Worm (Caenorhabditis elegans) whole organism, midembryonic: ENCODE measurements around the gene Y110A2AL.1.

Experiments
- T22C8.4 ChIP-seq: fragments of 200-800 bp; sonication (Bioruptor generic); IDR thresholded peaks from 2 replicates; pipeline ENCODE4 v1.3.6; 2022; ENCODE audit warnings: missing genetic modification characterization, missing compliant biosample characterization
- flt-1 ChIP-seq: fragments of 200-800 bp; sonication (Bioruptor generic); IDR thresholded peaks from 2 replicates; pipeline ENCODE4 v1.3.6; 2022; ENCODE audit warnings: missing genetic modification characterization, missing compliant biosample characterization
- klf-2 ChIP-seq: fragments of 200-800 bp; sonication (Bioruptor generic); conservative IDR thresholded peaks from 2 replicates; pipeline ENCODE4 v1.3.6; 2022; ENCODE audit warnings: missing genetic modification reagents, missing genetic modification characterization, missing compliant biosample characterization
- med-1 ChIP-seq: sonication (generic microtip); optimal IDR thresholded peaks from 2 replicates; lab custom pipeline; 2017; ENCODE audit warnings: missing genetic modification characterization, mild to moderate bottlenecking, missing compliant biosample characterization, antibody characterized with exemption, missing genetic modification reagents; ENCODE audit not compliant: insufficient read depth
- ref-1 ChIP-seq: fragments of 200-800 bp; sonication (Bioruptor generic); conservative IDR thresholded peaks from 2 replicates; pipeline ENCODE4 v1.3.6; 2022; ENCODE audit warnings: missing genetic modification reagents, missing genetic modification characterization, missing compliant biosample characterization
- ztf-23 ChIP-seq: fragments of 200-800 bp; sonication (Bioruptor generic); IDR thresholded peaks from 2 replicates; pipeline ENCODE4 v1.3.6; 2022; ENCODE audit warnings: missing genetic modification reagents, missing genetic modification characterization, missing compliant biosample characterization
- ztf-29 ChIP-seq: fragments of 200-800 bp; sonication (Bioruptor generic); IDR thresholded peaks from 2 replicates; pipeline ENCODE4 v1.3.6; 2022; ENCODE audit warnings: missing genetic modification reagents, missing genetic modification characterization, missing compliant biosample characterization

DNA sequence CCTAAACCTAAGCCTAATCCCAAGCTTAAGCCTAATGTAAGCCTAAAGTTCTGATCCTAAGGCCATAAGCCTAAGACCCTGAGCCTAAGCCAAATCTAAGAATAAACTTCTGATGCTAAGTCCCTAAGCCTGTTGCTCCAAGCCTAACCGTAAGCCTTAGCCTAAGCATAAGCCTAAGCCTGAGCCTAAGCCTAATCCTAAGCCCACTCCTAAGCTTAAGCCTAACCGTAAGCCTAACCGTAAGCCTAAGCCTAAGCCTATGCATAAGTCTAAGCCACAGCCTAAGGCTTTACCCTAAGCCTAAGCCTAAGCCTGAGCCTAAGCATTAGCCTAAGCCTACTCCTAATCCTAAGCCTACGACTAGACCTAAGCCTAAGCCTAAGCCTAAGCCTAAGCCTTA is 15.6 kb upstream of the Y110A2AL.1 start:
- TF ChIP-seq T22C8.4 (GFP tag; lab: Robert Waterston, UW) (no peak), med-1 (GFP tag; lab: Kevin White, UChicago) (no peak), klf-2 (GFP tag; lab: Robert Waterston, UW) (no peak), flt-1 (no peak), ztf-23 (GFP tag; lab: Robert Waterston, UW) (no peak), ref-1 (GFP tag; lab: Robert Waterston, UW) (no peak), ztf-29 (GFP tag; lab: Robert Waterston, UW) (no peak; the same call in 1 of the 2 replicates)
